Worm (Caenorhabditis elegans): Measurements from ENCODE around the gene R05G6.1.

R05G6.1 gene

ce11 chrIV:7512617-7513233, 19.7 kb upstream of the R05G6.1 start, which contains the start of the genes plc-4 and R05G6.4:
TSS of gene plc-4 (minus strand) at chrIV:7512667.
TSS of gene R05G6.4 (plus strand) at chrIV:7513233.
- TF ChIP-seq ref-1 (GFP tag; conservative IDR thresholded peaks at IDR 0.05), result no peak
- TF ChIP-seq cog-1 (tag; optimal IDR thresholded peaks at IDR 0.05), result no peak
- no peak for TF ChIP-seq tab-1 (GFP tag; IDR thresholded peaks at IDR 0.05)
- TF ChIP-seq T22C8.4 (GFP tag; IDR thresholded peaks at IDR 0.05), result no peak
- TF ChIP-seq ztf-23 (GFP tag; IDR thresholded peaks at IDR 0.05), result no peak
- no peak for TF ChIP-seq flt-1 (GFP tag; IDR thresholded peaks at IDR 0.05)
- TF ChIP-seq med-1 (GFP tag; optimal IDR thresholded peaks at IDR 0.05; ENCODE audit: insufficient read depth), result no peak
- no peak for TF ChIP-seq ztf-29 (GFP tag; IDR thresholded peaks at IDR 0.05)
- TF ChIP-seq klf-2 (GFP tag; conservative IDR thresholded peaks at IDR 0.05), result no peak

ce11 chrIV:7516167-7516566, 16.3 kb upstream of the R05G6.1 start, which contains the start of the genes R05G6.9 and R05G6.3:
TSS of gene R05G6.9 (minus strand) at chrIV:7516267.
TSS of gene R05G6.3 (plus strand) at chrIV:7516552.
- TF ChIP-seq flt-1 (GFP tag; IDR thresholded peaks at IDR 0.05) (no peak), cog-1 (tag; optimal IDR thresholded peaks at IDR 0.05) (no peak), T22C8.4 (GFP tag; IDR thresholded peaks at IDR 0.05) (no peak), ref-1 (GFP tag; conservative IDR thresholded peaks at IDR 0.05) (no peak), klf-2 (GFP tag; conservative IDR thresholded peaks at IDR 0.05) (no peak), tab-1 (GFP tag; IDR thresholded peaks at IDR 0.05) (no peak), ztf-29 (GFP tag; IDR thresholded peaks at IDR 0.05) (no peak), ztf-23 (GFP tag; IDR thresholded peaks at IDR 0.05) (no peak), med-1 (GFP tag; optimal IDR thresholded peaks at IDR 0.05; ENCODE audit: insufficient read depth) (no peak)

ce11 chrIV:7520258-7520657, 12.2 kb upstream of the R05G6.1 start:
- TF ChIP-seq ref-1 (GFP tag; conservative IDR thresholded peaks at IDR 0.05) (no peak), ztf-29 (GFP tag; IDR thresholded peaks at IDR 0.05) (no peak), klf-2 (GFP tag; conservative IDR thresholded peaks at IDR 0.05) (no peak), cog-1 (tag; optimal IDR thresholded peaks at IDR 0.05) (no peak)

ce11 chrIV:7520841-7521240, 11.6 kb upstream of the R05G6.1 start:
- no peak for TF ChIP-seq flt-1 (GFP tag; IDR thresholded peaks at IDR 0.05)

- no peak for TF ChIP-seq med-1 (GFP tag; optimal IDR thresholded peaks at IDR 0.05; ENCODE audit: insufficient read depth)
- no peak for TF ChIP-seq ztf-23 (GFP tag; IDR thresholded peaks at IDR 0.05)
- no peak for TF ChIP-seq klf-2 (GFP tag; conservative IDR thresholded peaks at IDR 0.05)
- no peak for TF ChIP-seq T22C8.4 (GFP tag; IDR thresholded peaks at IDR 0.05)
- TF ChIP-seq ztf-29 (GFP tag; IDR thresholded peaks at IDR 0.05), result no peak
- no peak for TF ChIP-seq ref-1 (GFP tag; conservative IDR thresholded peaks at IDR 0.05)
- no peak for TF ChIP-seq cog-1 (tag; optimal IDR thresholded peaks at IDR 0.05)
- no peak for TF ChIP-seq tab-1 (GFP tag; IDR thresholded peaks at IDR 0.05)
- TF ChIP-seq flt-1 (GFP tag; IDR thresholded peaks at IDR 0.05), result no peak
Measured at ce11 chrIV:7521591-7521990, 10.9 kb upstream of the R05G6.1 start.

- no peak for TF ChIP-seq cog-1 (tag; optimal IDR thresholded peaks at IDR 0.05)
- TF ChIP-seq T22C8.4 (GFP tag; IDR thresholded peaks at IDR 0.05), result no peak
- TF ChIP-seq klf-2 (GFP tag; conservative IDR thresholded peaks at IDR 0.05), result no peak
- no peak for TF ChIP-seq tab-1 (GFP tag; IDR thresholded peaks at IDR 0.05)
- TF ChIP-seq ref-1 (GFP tag; conservative IDR thresholded peaks at IDR 0.05), result no peak
- TF ChIP-seq ztf-29 (GFP tag; IDR thresholded peaks at IDR 0.05), result no peak
- TF ChIP-seq flt-1 (GFP tag; IDR thresholded peaks at IDR 0.05), result no peak
- TF ChIP-seq med-1 (GFP tag; optimal IDR thresholded peaks at IDR 0.05; ENCODE audit: insufficient read depth), result no peak
- no peak for TF ChIP-seq ztf-23 (GFP tag; IDR thresholded peaks at IDR 0.05)
Measured at ce11 chrIV:7523744-7524143, 8.7 kb upstream of the R05G6.1 start.

- TF ChIP-seq ztf-23 (GFP tag; IDR thresholded peaks at IDR 0.05), result no peak
- TF ChIP-seq klf-2 (GFP tag; conservative IDR thresholded peaks at IDR 0.05), result no peak
- TF ChIP-seq cog-1 (tag; optimal IDR thresholded peaks at IDR 0.05), result no peak
- no peak for TF ChIP-seq T22C8.4 (GFP tag; IDR thresholded peaks at IDR 0.05)
- TF ChIP-seq med-1 (GFP tag; optimal IDR thresholded peaks at IDR 0.05; ENCODE audit: insufficient read depth), result no peak
- TF ChIP-seq flt-1 (GFP tag; IDR thresholded peaks at IDR 0.05), result no peak
- no peak for TF ChIP-seq tab-1 (GFP tag; IDR thresholded peaks at IDR 0.05)
- no peak for TF ChIP-seq ztf-29 (GFP tag; IDR thresholded peaks at IDR 0.05)
- no peak for TF ChIP-seq ref-1 (GFP tag; conservative IDR thresholded peaks at IDR 0.05)
Measured at ce11 chrIV:7530226-7531070, 2.0 kb upstream of the R05G6.1 start.

- TF ChIP-seq ref-1 (GFP tag; conservative IDR thresholded peaks at IDR 0.05) (no peak), tab-1 (GFP tag; IDR thresholded peaks at IDR 0.05) (no peak), T22C8.4 (GFP tag; IDR thresholded peaks at IDR 0.05) (no peak)
Measured at ce11 chrIV:7542485-7543001, 10.1 kb downstream of the R05G6.1 start, which contains the start of gene R05G6.10. TSS of gene R05G6.10 (minus strand) at chrIV:7542535.

ce11 chrIV:7543662-7544061, 11.2 kb downstream of the R05G6.1 start:
- TF ChIP-seq ztf-23 (GFP tag; IDR thresholded peaks at IDR 0.05), result no peak
- TF ChIP-seq flt-1 (GFP tag; IDR thresholded peaks at IDR 0.05), result no peak
- TF ChIP-seq ztf-29 (GFP tag; IDR thresholded peaks at IDR 0.05), result no peak
- TF ChIP-seq med-1 (GFP tag; optimal IDR thresholded peaks at IDR 0.05; ENCODE audit: insufficient read depth), result no peak
- no peak for TF ChIP-seq cog-1 (tag; optimal IDR thresholded peaks at IDR 0.05)
- no peak for TF ChIP-seq klf-2 (GFP tag; conservative IDR thresholded peaks at IDR 0.05)
- TF ChIP-seq T22C8.4 (GFP tag; IDR thresholded peaks at IDR 0.05), result no peak
- TF ChIP-seq tab-1 (GFP tag; IDR thresholded peaks at IDR 0.05), result no peak
- TF ChIP-seq ref-1 (GFP tag; conservative IDR thresholded peaks at IDR 0.05), result no peak
